Worm (Caenorhabditis elegans) whole organism, early embryonic: ENCODE results near the gene mtcu-2.

Source experiments
- F13C5.2 ChIP-seq: sonication (generic microtip); optimal IDR thresholded peaks from 2 replicates; lab custom pipeline; 2017; ENCODE audit warnings: mild to moderate bottlenecking, missing genetic modification characterization, inconsistent platforms, missing compliant biosample characterization
- ceh-13 ChIP-seq: fragments of 200-800 bp; sonication (Bioruptor generic); optimal IDR thresholded peaks from 2 replicates; lab custom pipeline; 2018; ENCODE audit warnings: mild to moderate bottlenecking, missing genetic modification characterization, missing compliant biosample characterization
- ets-7 ChIP-seq: sonication (generic microtip); optimal IDR thresholded peaks from 2 replicates; lab custom pipeline; 2016; ENCODE audit warnings: missing genotype, missing genetic modification characterization, missing compliant biosample characterization
- flt-1 ChIP-seq: fragments of 200-800 bp; sonication (Bioruptor generic); IDR thresholded peaks from 2 replicates; pipeline ENCODE4 v1.3.6; 2022; ENCODE audit warnings: missing genetic modification characterization, missing compliant biosample characterization
- hmbx-1 ChIP-seq: sonication (generic microtip); optimal IDR thresholded peaks from 2 replicates; lab custom pipeline; 2016; ENCODE audit warnings: mild to moderate bottlenecking, missing genetic modification characterization, missing compliant biosample characterization
- hmg-4 ChIP-seq: fragments of 200-800 bp; sonication (Bioruptor generic); optimal IDR thresholded peaks from 2 replicates; lab custom pipeline; 2018; ENCODE audit warnings: mild to moderate bottlenecking, missing genetic modification characterization, missing compliant biosample characterization
- hnd-1 ChIP-seq: sonication (generic microtip); optimal IDR thresholded peaks from 2 replicates; lab custom pipeline; 2016; ENCODE audit warnings: missing genetic modification characterization, missing compliant biosample characterization
- scrt-1 ChIP-seq: fragments of 200-800 bp; sonication (Bioruptor generic); IDR thresholded peaks from 2 replicates; pipeline ENCODE4 v1.3.6; 2022; ENCODE audit warnings: missing genetic modification characterization, missing compliant biosample characterization
- sea-1 ChIP-seq: fragments of 200-800 bp; sonication (Bioruptor generic); conservative IDR thresholded peaks from 2 replicates; pipeline ENCODE4 v1.3.6; 2022; ENCODE audit warnings: missing genetic modification characterization, missing compliant biosample characterization
- tbx-37 ChIP-seq: fragments of 200-800 bp; sonication (Bioruptor generic); conservative IDR thresholded peaks from 2 replicates; pipeline ENCODE4 v1.3.6; 2022; ENCODE audit warnings: missing genetic modification reagents, missing genetic modification characterization, missing compliant biosample characterization
- tra-4 ChIP-seq: sonication (generic microtip); optimal IDR thresholded peaks from 2 replicates; lab custom pipeline; 2017; ENCODE audit warnings: missing genetic modification characterization, missing compliant biosample characterization

- no peak for TF ChIP-seq tra-4 (tag; lab: Kevin White, UChicago)
- no peak for TF ChIP-seq tbx-37 (GFP tag; lab: Robert Waterston, UW)
- TF ChIP-seq sea-1 (GFP tag; lab: Robert Waterston, UW), result no peak
- no peak for TF ChIP-seq hmg-4
- no peak for TF ChIP-seq flt-1 (GFP tag; lab: Robert Waterston, UW)
- TF ChIP-seq hnd-1, result no peak
- no peak for TF ChIP-seq ets-7 (tag; lab: Kevin White, UChicago)
- no peak for TF ChIP-seq F13C5.2 (tag; lab: Kevin White, UChicago)
- no peak for TF ChIP-seq ceh-13 (GFP tag; lab: Kevin White, UChicago)
- TF ChIP-seq scrt-1 (GFP tag; lab: Robert Waterston, UW), result no peak
- TF ChIP-seq hmbx-1 (tag; lab: Kevin White, UChicago), result no peak
These were observed 31.5 kb downstream of the mtcu-2 start, which contains the start of gene ZK892.3 for ce11 chrII:10001546-10001945.
